Fruit fly (Drosophila melanogaster): ENCODE results near the gene CG8379.
A peak's percentile ranks its signal among the peaks of the same experiment; 100 is the strongest.

The CG8379 gene

DNA sequence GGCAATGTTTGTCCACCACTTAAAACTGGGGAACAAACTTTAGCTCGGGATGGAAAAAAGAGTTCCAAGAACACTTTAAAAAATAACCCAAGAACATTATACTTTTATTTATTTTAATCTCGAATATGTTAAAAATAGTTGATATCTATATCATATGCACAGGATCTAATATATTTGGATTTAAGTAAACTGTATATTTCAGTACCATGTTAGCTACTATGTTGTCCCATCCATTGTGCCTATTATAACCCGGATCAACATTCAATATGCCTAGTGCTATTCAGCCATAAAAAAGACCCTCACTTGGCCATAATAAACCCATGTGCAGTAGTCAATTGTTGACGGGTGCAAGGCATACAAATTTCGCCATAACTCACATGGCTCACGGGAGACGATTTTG, 51.5 kb downstream of the CG8379 start:
- TF ChIP-seq CG14655 (GFP tag; optimal IDR thresholded peaks at IDR 0.05) (peak; percentile 69), CG9948 (tag; optimal IDR thresholded peaks at IDR 0.05) (peak; percentile 12), Pif1B (GFP tag; optimal IDR thresholded peaks at IDR 0.05) (no peak), Pif1A (GFP tag; optimal IDR thresholded peaks at IDR 0.05) (peak; percentile 35), CG8301 (tag; optimal IDR thresholded peaks at IDR 0.05) (peak; percentile 64), CG10348 (GFP tag; IDR thresholded peaks at IDR 0.05) (no peak)

Data from whole organism, pupa.